Worm (Caenorhabditis elegans) whole organism, L1 larva: ENCODE data around the gene mihp-2.

Experiments used
- C04F5.9 ChIP-seq: sonication (generic microtip); optimal IDR thresholded peaks from 2 replicates; lab custom pipeline; 2016; ENCODE audit warnings: missing genetic modification characterization, missing compliant biosample characterization
- C16A3.4 ChIP-seq: fragments of 150-350 bp; optimal IDR thresholded peaks from 2 replicates; lab custom pipeline; 2014; ENCODE audit warnings: missing biosample characterization, missing genetic modification characterization
- aha-1 ChIP-seq: fragments of 150-350 bp; optimal IDR thresholded peaks from 2 replicates; lab custom pipeline; 2014; ENCODE audit warnings: missing biosample characterization, missing genetic modification characterization
- alr-1 ChIP-seq: fragments of 200-800 bp; sonication (Bioruptor generic); optimal IDR thresholded peaks from 2 replicates; lab custom pipeline; 2018; ENCODE audit warnings: borderline replicate concordance, mild to moderate bottlenecking, missing genetic modification characterization, missing compliant biosample characterization
- aly-2 ChIP-seq: fragments of 150-350 bp; optimal IDR thresholded peaks from 2 replicates; lab custom pipeline; 2014; ENCODE audit warnings: missing biosample characterization, missing genetic modification characterization
- ama-1 ChIP-seq: fragments of 150-350 bp; optimal IDR thresholded peaks from 2 replicates; lab custom pipeline; 2014
- ceh-63 ChIP-seq: fragments of 200-800 bp; sonication (Bioruptor generic); optimal IDR thresholded peaks from 2 replicates; lab custom pipeline; 2018; ENCODE audit warnings: mild to moderate bottlenecking, missing genetic modification characterization, missing compliant biosample characterization
- ceh-8 ChIP-seq: fragments of 200-800 bp; sonication (Bioruptor generic); optimal IDR thresholded peaks from 2 replicates; lab custom pipeline; 2018; ENCODE audit warnings: mild to moderate bottlenecking, missing genetic modification characterization, moderate library complexity, missing compliant biosample characterization
- ceh-82 ChIP-seq, 3 experiments: fragments of 150-350 bp in 1 of 3; sonication (generic microtip) in 2 of 3; optimal IDR thresholded peaks; 2 replicates each; lab custom pipeline; 2014 to 2017; ENCODE audit warnings: missing biosample characterization in 3 of 3, missing genetic modification characterization in 3 of 3
- ceh-90 ChIP-seq: sonication (generic microtip); optimal IDR thresholded peaks from 2 replicates; lab custom pipeline; 2016; ENCODE audit warnings: missing genetic modification characterization, missing compliant biosample characterization
- ces-1 ChIP-seq: fragments of 150-350 bp; optimal IDR thresholded peaks from 2 replicates; lab custom pipeline; 2014; ENCODE audit warnings: missing biosample characterization, missing genetic modification reagents, missing genetic modification characterization
- dpl-1 ChIP-seq, 3 experiments: fragments of 150-350 bp in 2 of 3; sonication (generic microtip) in 1 of 3; optimal IDR thresholded peaks; 2 replicates each; lab custom pipeline; 2014 to 2017; ENCODE audit warnings: missing biosample characterization in 3 of 3, missing genetic modification characterization in 3 of 3, missing genetic modification reagents in 3 of 3
- efl-1 ChIP-seq, 4 experiments: fragments of 150-350 bp; optimal IDR thresholded peaks in 3 of 4; peaks in 1 of 4; 1 replicate in 1 of 4; 2 replicates in 3 of 4; lab custom pipeline; 2014; ENCODE audit warnings: missing biosample characterization in 2 of 4, missing genetic modification characterization in 2 of 4, missing genetic modification reagents in 2 of 4
- egl-13 ChIP-seq: sonication (generic microtip); optimal IDR thresholded peaks from 2 replicates; lab custom pipeline; 2016; ENCODE audit warnings: missing genotype, missing genetic modification reagents, missing genetic modification characterization, missing compliant biosample characterization
- egl-27 ChIP-seq, 2 experiments: fragments of 150-350 bp in 1 of 2; sonication (generic microtip); optimal IDR thresholded peaks; 3 replicates each; lab custom pipeline; 2017 to 2018; ENCODE audit warnings: missing biosample characterization in 2 of 2, missing genetic modification characterization in 2 of 2, missing genetic modification reagents in 2 of 2
- elt-2 ChIP-seq: sonication (generic microtip); optimal IDR thresholded peaks from 2 replicates; lab custom pipeline; 2016; ENCODE audit warnings: missing genetic modification characterization, mild to moderate bottlenecking, inconsistent platforms, missing compliant biosample characterization, missing genetic modification reagents
- ets-5 ChIP-seq: fragments of 200-800 bp; sonication (Bioruptor generic); IDR thresholded peaks from 2 replicates; pipeline ENCODE4 v1.3.6; 2022; ENCODE audit warnings: missing genetic modification characterization, missing compliant biosample characterization
- fkh-10 ChIP-seq: sonication (generic microtip); optimal IDR thresholded peaks from 2 replicates; lab custom pipeline; 2017; ENCODE audit warnings: missing biosample characterization, missing genetic modification reagents, missing genetic modification characterization
- fkh-4 ChIP-seq: sonication (generic microtip); optimal IDR thresholded peaks from 2 replicates; lab custom pipeline; 2016; ENCODE audit warnings: missing compliant biosample characterization, missing genetic modification characterization, borderline replicate concordance
- fkh-8 ChIP-seq: sonication (generic microtip); optimal IDR thresholded peaks from 2 replicates; lab custom pipeline; 2016; ENCODE audit warnings: mild to moderate bottlenecking, missing genetic modification characterization, missing compliant biosample characterization
- grh-1 ChIP-seq: fragments of 200-800 bp; sonication (Bioruptor generic); IDR thresholded peaks from 2 replicates; pipeline ENCODE4 v1.3.6; 2022; ENCODE audit warnings: missing genetic modification reagents, missing genetic modification characterization, missing compliant biosample characterization
- hpl-2 ChIP-seq: fragments of 150-350 bp; optimal IDR thresholded peaks from 2 replicates; lab custom pipeline; 2014; ENCODE audit warnings: missing biosample characterization, missing genetic modification reagents, missing genetic modification characterization
- jun-1 ChIP-seq: fragments of 150-350 bp; optimal IDR thresholded peaks from 2 replicates; lab custom pipeline; 2014; ENCODE audit warnings: missing biosample characterization, missing genetic modification reagents, missing genetic modification characterization
- lin-13 ChIP-seq: fragments of 150-350 bp; optimal IDR thresholded peaks from 2 replicates; lab custom pipeline; 2014; ENCODE audit warnings: missing biosample characterization, missing genetic modification reagents, missing genetic modification characterization
- lin-39 ChIP-seq: fragments of 150-350 bp; optimal IDR thresholded peaks from 2 replicates; lab custom pipeline; 2014; ENCODE audit warnings: missing biosample characterization, missing genetic modification reagents, missing genetic modification characterization
- lir-3 ChIP-seq: sonication (generic microtip); optimal IDR thresholded peaks from 2 replicates; lab custom pipeline; 2016; ENCODE audit warnings: mild to moderate bottlenecking, missing genetic modification characterization, moderate library complexity, missing compliant biosample characterization; ENCODE audit not compliant: poor library complexity
- lsy-2 ChIP-seq, 2 experiments: fragments of 150-350 bp; optimal IDR thresholded peaks; 2 replicates each; lab custom pipeline; 2014; ENCODE audit warnings: missing biosample characterization in 2 of 2, missing genetic modification characterization in 2 of 2
- mab-9 ChIP-seq: fragments of 200-800 bp; sonication (Bioruptor generic); IDR thresholded peaks from 2 replicates; pipeline ENCODE4 v1.3.6; 2022; ENCODE audit warnings: missing genetic modification reagents, missing genetic modification characterization, missing compliant biosample characterization
- mdl-1 ChIP-seq, 2 experiments: fragments of 150-350 bp; optimal IDR thresholded peaks; 2 replicates each; lab custom pipeline; 2014 to 2017; ENCODE audit warnings: missing biosample characterization in 2 of 2, missing genetic modification characterization in 2 of 2, inconsistent platforms in 1 of 2
- mef-2 ChIP-seq: fragments of 150-350 bp; optimal IDR thresholded peaks from 2 replicates; lab custom pipeline; 2014; ENCODE audit warnings: missing biosample characterization, missing genetic modification characterization
- nhr-12 ChIP-seq: sonication (generic microtip); optimal IDR thresholded peaks from 2 replicates; lab custom pipeline; 2017; ENCODE audit warnings: missing biosample characterization, missing genetic modification characterization
- nhr-19 ChIP-seq: fragments of 200-800 bp; sonication (Bioruptor generic); conservative IDR thresholded peaks from 2 replicates; pipeline ENCODE4 v1.3.6; 2022; ENCODE audit warnings: missing genetic modification characterization, missing compliant biosample characterization
- nhr-20 ChIP-seq: sonication (generic microtip); optimal IDR thresholded peaks from 2 replicates; lab custom pipeline; 2016; ENCODE audit warnings: mild to moderate bottlenecking, missing genetic modification characterization, missing compliant biosample characterization
- nhr-237 ChIP-seq: fragments of 150-350 bp; optimal IDR thresholded peaks from 2 replicates; lab custom pipeline; 2014; ENCODE audit warnings: missing biosample characterization, missing genetic modification characterization
- nhr-71 ChIP-seq: sonication (generic microtip); optimal IDR thresholded peaks from 2 replicates; lab custom pipeline; 2016; ENCODE audit warnings: mild to moderate bottlenecking, missing genetic modification characterization, moderate library complexity, missing compliant biosample characterization
- nhr-76 ChIP-seq: sonication (generic microtip); optimal IDR thresholded peaks from 2 replicates; lab custom pipeline; 2017; ENCODE audit warnings: missing biosample characterization, missing genetic modification characterization
- nhr-85 ChIP-seq: sonication (generic microtip); peaks from one replicate; lab custom pipeline; 2016; ENCODE audit warnings: missing genetic modification characterization, inconsistent platforms, missing compliant biosample characterization
- pax-3 ChIP-seq: fragments of 200-800 bp; sonication (Bioruptor generic); optimal IDR thresholded peaks from 2 replicates; lab custom pipeline; 2018; ENCODE audit warnings: mild to moderate bottlenecking, missing genetic modification characterization, moderate library complexity, missing compliant biosample characterization
- skn-1 ChIP-seq: fragments of 150-350 bp; optimal IDR thresholded peaks from 2 replicates; lab custom pipeline; 2014; ENCODE audit warnings: missing biosample characterization, missing genetic modification characterization
- snpc-4 ChIP-seq: fragments of 150-350 bp; optimal IDR thresholded peaks from 2 replicates; lab custom pipeline; 2014; ENCODE audit warnings: missing biosample characterization, missing genetic modification characterization
- snu-23 ChIP-seq: sonication (generic microtip); optimal IDR thresholded peaks from 2 replicates; lab custom pipeline; 2016; ENCODE audit warnings: missing genetic modification characterization, missing compliant biosample characterization
- sup-37 ChIP-seq: fragments of 200-800 bp; sonication (Bioruptor generic); optimal IDR thresholded peaks from 2 replicates; lab custom pipeline; 2018; ENCODE audit warnings: mild to moderate bottlenecking, missing genetic modification characterization, missing compliant biosample characterization
- tbx-2 ChIP-seq: sonication (generic microtip); optimal IDR thresholded peaks from 2 replicates; lab custom pipeline; 2016; ENCODE audit warnings: missing genetic modification characterization, missing compliant biosample characterization
- unc-130 ChIP-seq: fragments of 150-350 bp; optimal IDR thresholded peaks from 2 replicates; lab custom pipeline; 2017; ENCODE audit warnings: missing biosample characterization, missing genetic modification characterization, inconsistent platforms
- unc-30 ChIP-seq: sonication (generic microtip); optimal IDR thresholded peaks from 2 replicates; lab custom pipeline; 2017; ENCODE audit warnings: missing biosample characterization, missing genetic modification characterization
- unc-62 ChIP-seq: fragments of 150-350 bp; optimal IDR thresholded peaks from 2 replicates; lab custom pipeline; 2014; ENCODE audit warnings: missing biosample characterization, missing genetic modification reagents, missing genetic modification characterization
- vab-15 ChIP-seq: sonication (generic microtip); optimal IDR thresholded peaks from 2 replicates; lab custom pipeline; 2017; ENCODE audit warnings: missing genotype, mild to moderate bottlenecking, missing genetic modification characterization, missing compliant biosample characterization
- zip-4 ChIP-seq: fragments of 200-800 bp; sonication (Bioruptor generic); optimal IDR thresholded peaks from 2 replicates; lab custom pipeline; 2018; ENCODE audit warnings: mild to moderate bottlenecking, missing genetic modification characterization, moderate library complexity, missing compliant biosample characterization
- ztf-4 ChIP-seq: fragments of 150-350 bp; optimal IDR thresholded peaks from 2 replicates; lab custom pipeline; 2014; ENCODE audit warnings: missing biosample characterization, missing genetic modification characterization

The mihp-2 gene

ce11 chrV:18894924-18895388, 8.6 kb upstream of the mihp-2 start, which contains the start of gene emb-4 (continued):
- TF ChIP-seq lin-13 (no peak), unc-130 (peak; percentile 15), aly-2 (peak; percentile 3), nhr-20 (peak; percentile 65), nhr-76 (tag; lab: Kevin White, UChicago) (no peak), mab-9 (GFP tag; lab: Robert Waterston, UW) (no peak), unc-62 (GFP tag; lab: Kevin White, UChicago) (no peak), mef-2 (tag; lab: Kevin White, UChicago) (no peak), nhr-12 (tag; lab: Kevin White, UChicago) (no peak), ztf-4 (tag; lab: Kevin White, UChicago) (no peak), ces-1 (GFP tag; lab: Kevin White, UChicago) (no peak), skn-1 (tag; lab: Kevin White, UChicago) (peak; percentile 55), sup-37 (GFP tag; lab: Kevin White, UChicago) (no peak), pax-3 (tag; lab: Kevin White, UChicago) (no peak), mdl-1 (tag; optimal IDR thresholded peaks at IDR 0.05; lab: Kevin White, UChicago) (no peak), fkh-4 (tag; lab: Kevin White, UChicago) (no peak), grh-1 (GFP tag; lab: Robert Waterston, UW) (no peak), dpl-1 (GFP tag; optimal IDR thresholded peaks at IDR 0.05; lab: Kevin White, UChicago) (peak; percentile 62 to 71 (median 68)), ama-1 (no peak), fkh-8 (tag; lab: Kevin White, UChicago) (peak; percentile 41), unc-30 (tag; lab: Kevin White, UChicago) (no peak), fkh-10 (GFP tag; lab: Kevin White, UChicago) (no peak), ceh-90 (tag; lab: Kevin White, UChicago) (no peak), nhr-85 (tag; lab: Kevin White, UChicago) (peak; percentile 77), lir-3 (tag; lab: Kevin White, UChicago) (no peak), ceh-63 (GFP tag; lab: Kevin White, UChicago) (no peak), nhr-19 (peak; percentile 81), egl-27 (tag; optimal IDR thresholded peaks at IDR 0.05; lab: Kevin White, UChicago) (no peak), lin-39 (tag; lab: Kevin White, UChicago) (peak; percentile 31), snpc-4 (tag; lab: Kevin White, UChicago) (peak; percentile 41), vab-15 (tag; lab: Kevin White, UChicago) (no peak), C16A3.4 (tag; lab: Kevin White, UChicago) (peak; percentile 17), hpl-2 (no peak), ets-5 (GFP tag; lab: Robert Waterston, UW) (no peak), egl-13 (no peak)

ce11 chrV:18900437-18900836, 3.1 kb upstream of the mihp-2 start, which contains the start of gene nhr-243:
Gene nhr-243, minus strand, starts transcription at chrV:18900537.
- TF ChIP-seq efl-1 (optimal IDR thresholded peaks at IDR 0.05; lab: Kevin White, UChicago) (no peak), efl-1 (GFP tag; optimal IDR thresholded peaks at IDR 0.05 in 1 of 2; lab: Kevin White, UChicago) (peak in 1 of 2 experiments; percentile 49), aha-1 (tag; lab: Kevin White, UChicago) (no peak)

- peak; percentile 21 for TF ChIP-seq nhr-71 (tag; lab: Kevin White, UChicago)
- TF ChIP-seq lsy-2 (tag; optimal IDR thresholded peaks at IDR 0.05; lab: Kevin White, UChicago): peak; percentile 4 to 18
- TF ChIP-seq lin-39 (tag; lab: Kevin White, UChicago): no peak
- no peak for TF ChIP-seq alr-1
- TF ChIP-seq egl-27 (tag; optimal IDR thresholded peaks at IDR 0.05; lab: Kevin White, UChicago): no peak
- peak; percentile 10 for TF ChIP-seq skn-1 (tag; lab: Kevin White, UChicago)
- no peak for TF ChIP-seq snpc-4 (tag; lab: Kevin White, UChicago)
- no peak for TF ChIP-seq ceh-8 (GFP tag; lab: Kevin White, UChicago)
- TF ChIP-seq fkh-8 (tag; lab: Kevin White, UChicago): no peak
- TF ChIP-seq nhr-237 (tag; lab: Kevin White, UChicago): no peak
- TF ChIP-seq C04F5.9 (tag; lab: Kevin White, UChicago): no peak
- TF ChIP-seq unc-130: no peak
- peak; percentile 42 for TF ChIP-seq snu-23 (GFP tag; lab: Kevin White, UChicago)
- no peak for TF ChIP-seq jun-1 (tag; lab: Kevin White, UChicago)
- peak in 1 of 3 experiments; percentile 0 for TF ChIP-seq dpl-1 (GFP tag; optimal IDR thresholded peaks at IDR 0.05; lab: Kevin White, UChicago)
- peak; percentile 93 for TF ChIP-seq zip-4 (GFP tag; lab: Kevin White, UChicago)
- TF ChIP-seq efl-1 (optimal IDR thresholded peaks at IDR 0.05; lab: Kevin White, UChicago): peak; percentile 17 to 31
- peak in 1 of 2 experiments; percentile 79 for TF ChIP-seq efl-1 (GFP tag; optimal IDR thresholded peaks at IDR 0.05 in 1 of 2; lab: Kevin White, UChicago)
- peak; percentile 37 for TF ChIP-seq elt-2
- no peak for TF ChIP-seq egl-13
- no peak for TF ChIP-seq ceh-82 (tag; optimal IDR thresholded peaks at IDR 0.05; lab: Kevin White, UChicago)
- TF ChIP-seq tbx-2 (tag; lab: Kevin White, UChicago): no peak
Observed at ce11 chrV:18901530-18901929, 2.0 kb upstream of the mihp-2 start.
